Fruit fly (Drosophila melanogaster): ENCODE data around the gene Pex12.

Gene Pex12

dm6 chr2L:841708-842107 lies 25.9 kb downstream of the Pex12 start (continued):
- TF ChIP-seq chif (GFP tag; optimal IDR thresholded peaks at IDR 0.05) (peak; percentile 57 to 83), gt (GFP tag; IDR thresholded peaks at IDR 0.05) (peak; percentile 77), CG9797 (GFP tag; optimal IDR thresholded peaks at IDR 0.05) (no peak), HmgZ (tag; optimal IDR thresholded peaks at IDR 0.05) (peak; percentile 52), CG17829 (tag; optimal IDR thresholded peaks at IDR 0.05) (peak; percentile 63), pum (GFP tag; optimal IDR thresholded peaks at IDR 0.05) (no peak), pros (GFP tag; optimal IDR thresholded peaks at IDR 0.05) (no peak), MTF-1 (GFP tag; optimal IDR thresholded peaks at IDR 0.05; ENCODE audit: borderline replicate concordance) (no peak), CG31441 (GFP tag; IDR thresholded peaks at IDR 0.05) (peak; percentile 47; the same call in 1 of the 2 replicates), CG10565 (GFP tag; optimal IDR thresholded peaks at IDR 0.05) (no peak), CG4854 (GFP tag; optimal IDR thresholded peaks at IDR 0.05) (peak; percentile 48), sima (GFP tag; optimal IDR thresholded peaks at IDR 0.05) (no peak), CG13424 (tag; optimal IDR thresholded peaks at IDR 0.05) (peak; percentile 58), ttk (GFP tag; IDR thresholded peaks at IDR 0.05) (peak; percentile 70), CG11723 (GFP tag; optimal IDR thresholded peaks at IDR 0.05) (peak; percentile 54), CG6683 (GFP tag; optimal IDR thresholded peaks at IDR 0.05) (peak; percentile 15), stc (GFP tag; IDR thresholded peaks at IDR 0.05) (peak; percentile 61), CG8359 (GFP tag; optimal IDR thresholded peaks at IDR 0.05; ENCODE audit: borderline replicate concordance) (no peak), Drgx (GFP tag; IDR thresholded peaks at IDR 0.05) (peak; percentile 94), trem (tag; optimal IDR thresholded peaks at IDR 0.05) (peak; percentile 15), HLH3B (GFP tag; IDR thresholded peaks at IDR 0.05) (peak; percentile 82), CG8281 (tag; optimal IDR thresholded peaks at IDR 0.05) (peak; percentile 32), CG3726 (GFP tag; IDR thresholded peaks at IDR 0.05) (no peak), Vsx1 (GFP tag; optimal IDR thresholded peaks at IDR 0.05) (peak; percentile 24), Camta (GFP tag; optimal IDR thresholded peaks at IDR 0.05) (peak; percentile 51), D19B (GFP tag; optimal IDR thresholded peaks at IDR 0.05) (peak; percentile 44), CG16779 (GFP tag; IDR thresholded peaks at IDR 0.05) (0 out of 2 replicates have a peak, but pooled peaks have one; percentile 24), Side (GFP tag; optimal IDR thresholded peaks at IDR 0.05) (no peak), CG3281 (GFP tag; optimal IDR thresholded peaks at IDR 0.05) (peak; percentile 83), jigr1 (GFP tag; IDR thresholded peaks at IDR 0.05) (peak; percentile 35; the same call in 1 of the 3 replicates), Nf-YB (GFP tag; optimal IDR thresholded peaks at IDR 0.05) (peak; percentile 34), CG6689 (GFP tag; IDR thresholded peaks at IDR 0.05) (peak; percentile 71), psq (GFP tag; optimal IDR thresholded peaks at IDR 0.05) (no peak), pita (GFP tag; optimal IDR thresholded peaks at IDR 0.05) (no peak), az2 (GFP tag; optimal IDR thresholded peaks at IDR 0.05) (peak; percentile 62), grn (GFP tag; optimal IDR thresholded peaks at IDR 0.05) (no peak), HHEX (GFP tag; optimal IDR thresholded peaks at IDR 0.05) (peak; percentile 72), seq (GFP tag; IDR thresholded peaks at IDR 0.05) (peak; percentile 59; the same call in 1 of the 2 replicates), ab (GFP tag; optimal IDR thresholded peaks at IDR 0.05) (peak; percentile 45), CG13296 (GFP tag; optimal IDR thresholded peaks at IDR 0.05) (peak; percentile 69), zen (tag; optimal IDR thresholded peaks at IDR 0.05) (peak; percentile 10), D (optimal IDR thresholded peaks at IDR 0.05) (no peak), D (GFP tag; optimal IDR thresholded peaks at IDR 0.05) (peak; percentile 6), Chrac-16 (GFP tag; optimal IDR thresholded peaks at IDR 0.05) (peak; percentile 70), CG6791 (GFP tag; IDR thresholded peaks at IDR 0.05; ENCODE audit: partially characterized antibody) (no peak), B-H1 (GFP tag; IDR thresholded peaks at IDR 0.05) (peak; percentile 68; the same call in 2 of the 3 replicates), mam (GFP tag; optimal IDR thresholded peaks at IDR 0.05) (peak; percentile 81), CG17912 (GFP tag; optimal IDR thresholded peaks at IDR 0.05) (no peak), sc (optimal IDR thresholded peaks at IDR 0.05) (no peak), sc (GFP tag; optimal IDR thresholded peaks at IDR 0.05) (no peak), mld (GFP tag; IDR thresholded peaks at IDR 0.05; ENCODE audit: partially characterized antibody) (no peak)
